Worm (Caenorhabditis elegans) whole organism, L4 larva: ENCODE data around the gene C07A9.5.

ENCODE experiments used
- ZK546.5 ChIP-seq, 2 experiments: sonication (generic microtip); optimal IDR thresholded peaks; 2 replicates each; lab custom pipeline; 2017; ENCODE audit warnings: missing biosample characterization in 2 of 2, missing genetic modification characterization in 2 of 2
- cey-2 ChIP-seq: sonication (generic microtip); optimal IDR thresholded peaks from 3 replicates; lab custom pipeline; 2017; ENCODE audit warnings: missing genetic modification characterization, mild to moderate bottlenecking, missing compliant biosample characterization, antibody characterized with exemption, borderline replicate concordance; ENCODE audit not compliant: insufficient read depth
- lsy-2 ChIP-seq, 2 experiments: fragments of 150-350 bp in 1 of 2; sonication (generic microtip) in 1 of 2; optimal IDR thresholded peaks; 2 replicates each; lab custom pipeline; 2014 to 2017; ENCODE audit warnings: missing biosample characterization in 2 of 2, missing genetic modification characterization in 2 of 2
- nhr-102 ChIP-seq: sonication (generic microtip); optimal IDR thresholded peaks from 2 replicates; lab custom pipeline; 2016; ENCODE audit warnings: mild to moderate bottlenecking, missing genetic modification characterization, moderate library complexity, missing compliant biosample characterization
- php-3 ChIP-seq: fragments of 200-800 bp; sonication (Bioruptor generic); IDR thresholded peaks from 2 replicates; pipeline ENCODE4 v1.3.6; 2022; ENCODE audit warnings: missing genetic modification reagents, missing genetic modification characterization, missing compliant biosample characterization
- snpc-4 ChIP-seq: fragments of 150-350 bp; optimal IDR thresholded peaks from 2 replicates; lab custom pipeline; 2014; ENCODE audit warnings: missing biosample characterization, missing genetic modification characterization
- spr-3 ChIP-seq: fragments of 200-800 bp; sonication (Bioruptor generic); optimal IDR thresholded peaks from 2 replicates; lab custom pipeline; 2018; ENCODE audit warnings: mild to moderate bottlenecking, missing genetic modification characterization, missing compliant biosample characterization
- unc-130 ChIP-seq: sonication (generic microtip); optimal IDR thresholded peaks from 2 replicates; lab custom pipeline; 2016; ENCODE audit warnings: missing genetic modification reagents, missing genetic modification characterization, missing compliant biosample characterization
- zip-2 ChIP-seq: fragments of 150-350 bp; optimal IDR thresholded peaks from 2 replicates; lab custom pipeline; 2014; ENCODE audit warnings: missing biosample characterization, missing genetic modification characterization

DNA sequence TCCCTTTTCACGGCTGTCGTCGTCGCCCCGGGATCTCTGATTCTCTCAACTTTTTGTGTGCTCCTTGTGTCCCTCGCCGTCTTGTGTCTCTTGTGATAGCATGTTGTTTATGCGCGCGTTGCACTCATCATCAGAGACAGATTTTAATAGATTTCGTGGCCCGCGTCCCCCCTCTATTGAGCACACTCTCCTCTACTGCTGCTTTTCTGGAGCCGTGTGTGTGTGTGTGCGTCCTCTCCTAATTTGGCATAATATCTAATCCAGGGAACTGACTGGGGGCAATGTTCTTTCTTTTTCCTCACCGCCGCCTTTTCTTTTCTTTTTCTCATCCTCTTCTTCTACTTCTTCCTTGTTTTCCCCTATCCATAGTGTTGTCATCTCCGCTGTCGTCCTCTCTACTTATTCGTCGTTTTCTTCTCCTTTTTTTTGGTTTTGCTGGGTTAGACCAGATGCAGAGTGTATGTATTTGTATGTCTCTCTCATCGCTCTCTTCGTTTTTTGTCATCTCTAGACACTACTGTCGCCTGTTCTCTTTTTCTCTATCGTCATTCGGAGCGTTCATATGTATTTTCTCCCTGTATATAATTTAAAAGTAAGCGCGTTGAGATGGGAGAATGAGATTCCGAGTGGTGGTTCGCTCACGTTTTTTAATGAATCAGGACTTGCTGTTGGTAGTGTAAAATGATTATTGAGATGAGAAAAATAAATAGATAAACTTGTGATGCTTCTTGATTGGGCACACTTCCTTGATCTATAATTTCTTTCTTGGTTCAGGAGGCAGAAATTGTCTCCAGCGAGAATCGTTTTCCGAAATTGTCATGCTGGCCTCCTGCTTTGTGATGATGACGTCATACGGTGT, 21.3 kb upstream of the C07A9.5 start:
- no peak for TF ChIP-seq spr-3 (GFP tag; lab: Kevin White, UChicago)
- no peak for TF ChIP-seq cey-2 (tag; lab: Kevin White, UChicago)
- no peak for TF ChIP-seq snpc-4 (tag; lab: Kevin White, UChicago)
- no peak for TF ChIP-seq ZK546.5 (tag; optimal IDR thresholded peaks at IDR 0.05; lab: Kevin White, UChicago)
- TF ChIP-seq php-3, result no peak
- no peak for TF ChIP-seq nhr-102 (tag; lab: Kevin White, UChicago)
- peak in 1 of 2 experiments; percentile 11 for TF ChIP-seq lsy-2 (tag; optimal IDR thresholded peaks at IDR 0.05; lab: Kevin White, UChicago)
- no peak for TF ChIP-seq unc-130 (GFP tag; lab: Kevin White, UChicago)
- no peak for TF ChIP-seq zip-2 (tag; lab: Kevin White, UChicago)
